Worm (Caenorhabditis elegans): ENCODE measurements around the gene cpg-8.
A peak's percentile ranks its signal among the peaks of the same experiment; 100 is the strongest.

Gene cpg-8

ce11 chrV:4651480-4651879 is 40.8 kb downstream of the cpg-8 start:
- TF ChIP-seq elt-1 (tag; optimal IDR thresholded peaks at IDR 0.05; ENCODE audit: borderline replicate concordance, insufficient read depth): peak; percentile 53
- peak; percentile 20 for TF ChIP-seq ham-2 (GFP tag; optimal IDR thresholded peaks at IDR 0.05)
- TF ChIP-seq lin-32 (GFP tag; optimal IDR thresholded peaks at IDR 0.05): no peak
- TF ChIP-seq hlh-1 (tag; optimal IDR thresholded peaks at IDR 0.05): no peak
- TF ChIP-seq lin-13 (tag; optimal IDR thresholded peaks at IDR 0.05): no peak
- no peak for TF ChIP-seq unc-62 (GFP tag; optimal IDR thresholded peaks at IDR 0.05)

ce11 chrV:4649649-4650384 is 42.4 kb downstream of the cpg-8 start:
- TF ChIP-seq nhr-76 (tag; optimal IDR thresholded peaks at IDR 0.05) (no peak), mls-2 (tag; optimal IDR thresholded peaks at IDR 0.05) (no peak), tbx-8 (GFP tag; optimal IDR thresholded peaks at IDR 0.05) (no peak), unc-62 (GFP tag; optimal IDR thresholded peaks at IDR 0.05) (no peak), elt-1 (tag; optimal IDR thresholded peaks at IDR 0.05; ENCODE audit: borderline replicate concordance, insufficient read depth) (no peak), nhr-12 (tag; optimal IDR thresholded peaks at IDR 0.05) (no peak), pha-4 (tag; optimal IDR thresholded peaks at IDR 0.05) (no peak), nhr-28 (tag; optimal IDR thresholded peaks at IDR 0.05) (no peak), sptf-1 (tag; optimal IDR thresholded peaks at IDR 0.05) (no peak), elt-3 (tag; optimal IDR thresholded peaks at IDR 0.05) (no peak)

ce11 chrV:4648527-4648926 is 43.7 kb downstream of the cpg-8 start, which contains the start of gene F41F3.8:
TSS of gene F41F3.8 (plus strand) at chrV:4648827.
- no peak for TF ChIP-seq sptf-1 (tag; optimal IDR thresholded peaks at IDR 0.05)
- no peak for TF ChIP-seq sem-2 (GFP tag; optimal IDR thresholded peaks at IDR 0.05)
- TF ChIP-seq ces-1 (GFP tag; optimal IDR thresholded peaks at IDR 0.05): no peak

- TF ChIP-seq bed-3 (GFP tag; optimal IDR thresholded peaks at IDR 0.05): peak; percentile 57
- TF ChIP-seq mls-2 (tag; optimal IDR thresholded peaks at IDR 0.05): peak; percentile 68
- no peak for TF ChIP-seq unc-39 (tag; optimal IDR thresholded peaks at IDR 0.05)
- peak; percentile 18 for TF ChIP-seq unc-120 (tag; optimal IDR thresholded peaks at IDR 0.05; ENCODE audit: poor library complexity, severe bottlenecking)
- TF ChIP-seq sem-2 (GFP tag; optimal IDR thresholded peaks at IDR 0.05): peak; percentile 14
- TF ChIP-seq hlh-1 (tag; optimal IDR thresholded peaks at IDR 0.05): no peak
- TF ChIP-seq drap-1 (GFP tag; optimal IDR thresholded peaks at IDR 0.05): peak; percentile 15
- TF ChIP-seq sptf-1 (tag; optimal IDR thresholded peaks at IDR 0.05): peak; percentile 64
- TF ChIP-seq nhr-2 (tag; optimal IDR thresholded peaks at IDR 0.05): no peak
- peak; percentile 34 for TF ChIP-seq M03D4.4 (tag; optimal IDR thresholded peaks at IDR 0.05)
- TF ChIP-seq lin-32 (GFP tag; optimal IDR thresholded peaks at IDR 0.05): peak; percentile 23
These were observed 44.4 kb downstream of the cpg-8 start, which contains the start of gene F41F3.3 for ce11 chrV:4647857-4648256. TSS of gene F41F3.3 (minus strand) at chrV:4648239.

ce11 chrV:4647279-4647819 is 44.9 kb downstream of the cpg-8 start:
- TF ChIP-seq snpc-4 (tag; optimal IDR thresholded peaks at IDR 0.05): no peak
- TF ChIP-seq nhr-237 (tag; optimal IDR thresholded peaks at IDR 0.05): peak; percentile 55
- no peak for TF ChIP-seq unc-62 (GFP tag; optimal IDR thresholded peaks at IDR 0.05)

- TF ChIP-seq lsy-2 (tag; optimal IDR thresholded peaks at IDR 0.05): no peak
- TF ChIP-seq nhr-76 (tag; optimal IDR thresholded peaks at IDR 0.05): no peak
These were observed 49.5 kb downstream of the cpg-8 start, which contains the start of gene soc-1 for ce11 chrV:4642691-4643090. TSS of gene soc-1 (plus strand) at chrV:4642952.
